Worm (Caenorhabditis elegans): ENCODE measurements around the gene fbxc-36.
A peak's percentile ranks its signal among the peaks of the same experiment; 100 is the strongest.

The fbxc-36 gene

ce11 chrII:972850-973249 lies 32.1 kb downstream of the fbxc-36 start, which contains the start of gene C32B5.15:
Gene C32B5.15 (minus strand): TSS chrII:972950.
- TF ChIP-seq C06A6.2 (GFP tag; conservative IDR thresholded peaks at IDR 0.05) (no peak), aptf-2 (GFP tag; conservative IDR thresholded peaks at IDR 0.05) (no peak), snpc-1.3 (tag; optimal IDR thresholded peaks at IDR 0.05; ENCODE audit: insufficient read depth) (no peak), pbrm-1 (GFP tag; IDR thresholded peaks at IDR 0.05) (no peak), F52B5.7 (tag; optimal IDR thresholded peaks at IDR 0.05) (no peak), F57A8.1 (GFP tag; optimal IDR thresholded peaks at IDR 0.05) (no peak), sdz-38 (tag; optimal IDR thresholded peaks at IDR 0.05) (no peak), nfya-2 (GFP tag; IDR thresholded peaks at IDR 0.05) (no peak), ceh-58 (GFP tag; IDR thresholded peaks at IDR 0.05) (no peak), bed-2 (GFP tag; IDR thresholded peaks at IDR 0.05) (no peak), hmg-1.2 (GFP tag; IDR thresholded peaks at IDR 0.05) (no peak), him-1 (tag; optimal IDR thresholded peaks at IDR 0.05) (no peak), nhr-27 (tag; optimal IDR thresholded peaks at IDR 0.05) (no peak), let-526 (GFP tag; IDR thresholded peaks at IDR 0.05) (no peak), snpc-3.4 (tag; optimal IDR thresholded peaks at IDR 0.05) (no peak)

- TF ChIP-seq ama-1 (optimal IDR thresholded peaks at IDR 0.05) (no peak), ama-1 (GFP tag; optimal IDR thresholded peaks at IDR 0.05) (no peak), ceh-27 (GFP tag; optimal IDR thresholded peaks at IDR 0.05) (no peak), sptf-2 (GFP tag; optimal IDR thresholded peaks at IDR 0.05) (no peak), pbrm-1 (GFP tag; IDR thresholded peaks at IDR 0.05) (no peak), B0261.1 (tag; optimal IDR thresholded peaks at IDR 0.05) (no peak), bed-1 (GFP tag; IDR thresholded peaks at IDR 0.05) (no peak), ztf-18 (tag; optimal IDR thresholded peaks at IDR 0.05) (no peak), nhr-120 (GFP tag; IDR thresholded peaks at IDR 0.05) (no peak), nhr-80 (tag; optimal IDR thresholded peaks at IDR 0.05) (no peak), ztf-6 (GFP tag; IDR thresholded peaks at IDR 0.05) (no peak), lin-54 (GFP tag; optimal IDR thresholded peaks at IDR 0.05) (no peak), nhr-179 (tag; optimal IDR thresholded peaks at IDR 0.05) (no peak), Y79H2A.3 (GFP tag; conservative IDR thresholded peaks at IDR 0.05) (no peak), egrh-3 (GFP tag; IDR thresholded peaks at IDR 0.05) (no peak), ztf-22 (GFP tag; optimal IDR thresholded peaks at IDR 0.05) (no peak)
Observed at ce11 chrII:973999-974398, 33.2 kb downstream of the fbxc-36 start, which contains the start of gene fbxc-14. Gene fbxc-14 (plus strand): TSS chrII:974299.

ce11 chrII:977130-977529 lies 36.3 kb downstream of the fbxc-36 start:
- TF ChIP-seq Y95B8A.8 (GFP tag; IDR thresholded peaks at IDR 0.05) (0 out of 2 replicates have a peak, but pooled peaks have one; percentile 53), rcor-1 (GFP tag; IDR thresholded peaks at IDR 0.05) (peak; percentile 77), dox-1 (GFP tag; IDR thresholded peaks at IDR 0.05) (peak; percentile 60), hmg-20 (GFP tag; IDR thresholded peaks at IDR 0.05) (0 out of 2 replicates have a peak, but pooled peaks have one; percentile 28), pbrm-1 (GFP tag; IDR thresholded peaks at IDR 0.05) (0 out of 2 replicates have a peak, but pooled peaks have one; percentile 45), D2030.7 (GFP tag; IDR thresholded peaks at IDR 0.05) (peak; percentile 53; the same call in 1 of the 2 replicates), mcd-1 (GFP tag; IDR thresholded peaks at IDR 0.05) (peak; percentile 52), egl-44 (GFP tag; IDR thresholded peaks at IDR 0.05) (peak; percentile 37; the same call in 1 of the 2 replicates), ceh-100 (GFP tag; IDR thresholded peaks at IDR 0.05) (0 out of 2 replicates have a peak, but pooled peaks have one; percentile 13), ztf-25 (GFP tag; IDR thresholded peaks at IDR 0.05) (0 out of 2 replicates have a peak, but pooled peaks have one; percentile 13)
